Worm (Caenorhabditis elegans): ENCODE measurements around the gene R02F11.1.

The R02F11.1 gene

DNA sequence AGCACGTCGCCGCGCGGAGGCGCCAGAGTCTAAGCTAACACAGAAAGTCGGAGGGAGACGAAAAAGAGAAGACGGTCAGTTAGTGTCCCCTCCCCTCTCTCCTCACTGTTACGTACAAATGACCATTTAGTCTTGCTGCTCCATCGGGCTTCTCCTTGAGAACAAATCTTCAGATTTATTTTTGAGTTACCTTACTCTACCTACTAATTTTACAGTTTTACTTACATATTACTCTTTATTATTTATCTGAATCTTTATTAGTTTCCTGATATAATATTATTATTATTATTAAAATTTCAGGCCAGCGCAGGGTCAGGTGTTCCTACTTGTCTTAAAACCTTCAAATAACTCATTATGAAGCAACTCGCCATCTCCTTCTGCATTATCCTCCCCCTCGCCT lies at the start of gene R02F11.1:
Gene R02F11.1 (plus strand): TSS at position 301 of the 400 bp plus-strand sequence.
- no peak for TF ChIP-seq mbf-1 (tag; optimal IDR thresholded peaks at IDR 0.05)
- TF ChIP-seq nhr-12 (tag; optimal IDR thresholded peaks at IDR 0.05) = no peak
- TF ChIP-seq unc-39 (tag; optimal IDR thresholded peaks at IDR 0.05) = no peak
- TF ChIP-seq elt-3 (tag; optimal IDR thresholded peaks at IDR 0.05) = no peak
- TF ChIP-seq ztf-4 (tag; optimal IDR thresholded peaks at IDR 0.05) = no peak
- TF ChIP-seq crh-2 (tag; optimal IDR thresholded peaks at IDR 0.05) = no peak

DNA sequence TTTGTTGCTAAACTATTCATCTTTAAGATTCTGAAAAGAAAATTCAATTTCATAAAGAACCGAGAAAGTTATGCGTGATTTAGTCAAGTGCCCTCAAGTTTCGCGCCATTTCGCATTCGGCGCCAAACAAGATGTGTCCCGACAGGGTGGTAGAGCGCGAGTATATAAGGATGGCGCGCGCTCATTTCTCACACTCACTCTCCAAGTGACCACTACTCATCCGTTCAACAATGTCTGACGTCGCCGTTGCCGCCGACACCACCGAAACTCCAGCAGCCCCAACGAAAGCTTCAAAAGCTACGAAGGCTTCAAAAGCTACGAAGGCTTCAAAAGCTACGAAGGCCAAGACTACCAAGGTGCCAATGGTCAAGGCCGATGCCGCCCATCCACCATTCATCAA lies 46.8 kb upstream of the R02F11.1 start, which contains the start of gene hil-4:
Gene hil-4 (plus strand): TSS at position 191 of the 400 bp plus-strand sequence.
- TF ChIP-seq mbf-1 (tag; optimal IDR thresholded peaks at IDR 0.05) = no peak
- no peak for TF ChIP-seq nhr-25 (tag; optimal IDR thresholded peaks at IDR 0.05)
- no peak for TF ChIP-seq Y55F3AM.14 (GFP tag; optimal IDR thresholded peaks at IDR 0.05)
- no peak for TF ChIP-seq alr-1 (tag; optimal IDR thresholded peaks at IDR 0.05)
- TF ChIP-seq nhr-6 (tag; optimal IDR thresholded peaks at IDR 0.05) = no peak
- no peak for TF ChIP-seq lin-39 (tag; optimal IDR thresholded peaks at IDR 0.05)
- no peak for TF ChIP-seq ceh-82 (tag; optimal IDR thresholded peaks at IDR 0.05)
- no peak for TF ChIP-seq egl-27 (tag; optimal IDR thresholded peaks at IDR 0.05)
- TF ChIP-seq R02D3.7 (tag; optimal IDR thresholded peaks at IDR 0.05) = no peak

DNA sequence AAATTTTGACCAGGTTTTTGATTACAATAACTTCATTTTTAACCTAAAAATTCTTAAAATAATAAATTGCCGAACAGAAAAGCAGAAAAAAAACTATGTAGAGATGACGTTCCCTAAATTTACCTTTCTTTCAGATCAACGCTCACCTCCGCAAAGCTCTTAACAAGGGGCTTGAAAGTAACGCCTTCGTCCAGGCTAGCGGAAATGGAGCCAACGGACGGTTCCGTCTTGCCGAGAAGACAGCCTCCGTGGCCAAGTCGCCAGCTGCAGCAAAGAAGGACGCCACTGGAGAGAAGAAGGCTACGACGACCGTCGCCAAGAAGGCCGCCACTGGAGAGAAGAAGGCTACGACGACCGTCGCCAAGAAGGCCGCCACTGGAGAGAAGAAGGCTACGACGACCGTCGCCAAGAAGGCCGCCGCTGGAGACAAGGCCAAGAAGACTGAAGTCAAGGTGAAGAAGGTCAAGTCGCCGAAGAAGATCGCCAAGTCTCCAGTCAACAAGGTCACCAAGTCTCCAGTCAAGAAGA lies 46.1 kb upstream of the R02F11.1 start:
- no peak for TF ChIP-seq unc-62 (GFP tag; optimal IDR thresholded peaks at IDR 0.05)
- peak; percentile 0 for TF ChIP-seq Y55F3AM.14 (GFP tag; optimal IDR thresholded peaks at IDR 0.05)

DNA sequence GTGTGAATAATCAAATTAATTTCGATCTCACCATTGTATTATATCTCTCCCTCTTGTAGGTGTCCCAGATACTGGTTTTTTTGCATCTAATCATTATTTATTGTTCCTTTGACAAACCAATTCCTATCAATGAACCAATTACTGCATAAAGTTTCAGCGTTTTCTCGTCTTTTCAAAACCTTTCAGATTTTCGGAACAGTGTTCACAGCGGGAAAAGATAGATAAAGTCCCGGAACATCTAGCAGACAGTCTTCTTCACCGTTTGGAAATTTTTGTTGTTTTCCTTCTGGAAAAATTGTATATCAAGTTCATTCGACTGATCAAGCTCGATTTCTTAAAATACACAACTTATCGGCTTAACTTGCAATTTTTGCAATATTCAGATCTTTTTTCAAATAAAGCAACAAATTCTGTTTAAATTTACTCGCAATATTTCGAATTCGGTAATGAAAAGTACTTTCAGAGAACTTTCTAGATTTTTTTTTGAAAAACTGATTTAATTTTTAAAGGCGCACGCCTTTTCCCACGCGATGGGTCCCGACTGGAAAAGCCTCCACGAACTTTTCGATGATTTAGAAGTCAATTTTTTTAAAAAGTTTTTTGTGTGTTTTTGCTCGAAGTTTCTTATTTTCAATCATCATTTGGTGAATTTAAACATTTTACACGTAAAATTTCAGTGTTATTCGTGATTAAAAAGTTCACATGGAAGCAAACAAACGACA lies 45.4 kb upstream of the R02F11.1 start, which contains the start of gene pgl-3:
Gene pgl-3 (plus strand): TSS at position 672 of the 722 bp plus-strand sequence.
- TF ChIP-seq Y55F3AM.14 (GFP tag; optimal IDR thresholded peaks at IDR 0.05) (no peak), nhr-77 (tag; optimal IDR thresholded peaks at IDR 0.05) (no peak), nhr-25 (tag; optimal IDR thresholded peaks at IDR 0.05) (no peak), nhr-237 (tag; optimal IDR thresholded peaks at IDR 0.05) (no peak), nhr-21 (tag; optimal IDR thresholded peaks at IDR 0.05) (no peak), mbf-1 (tag; optimal IDR thresholded peaks at IDR 0.05) (no peak), fos-1 (tag; optimal IDR thresholded peaks at IDR 0.05) (no peak), ama-1 (optimal IDR thresholded peaks at IDR 0.05) (no peak), nhr-11 (tag; optimal IDR thresholded peaks at IDR 0.05) (no peak), ztf-1 (GFP tag; conservative IDR thresholded peaks at IDR 0.05) (no peak), skn-1 (tag; optimal IDR thresholded peaks at IDR 0.05) (no peak), crh-2 (tag; optimal IDR thresholded peaks at IDR 0.05) (no peak)

DNA sequence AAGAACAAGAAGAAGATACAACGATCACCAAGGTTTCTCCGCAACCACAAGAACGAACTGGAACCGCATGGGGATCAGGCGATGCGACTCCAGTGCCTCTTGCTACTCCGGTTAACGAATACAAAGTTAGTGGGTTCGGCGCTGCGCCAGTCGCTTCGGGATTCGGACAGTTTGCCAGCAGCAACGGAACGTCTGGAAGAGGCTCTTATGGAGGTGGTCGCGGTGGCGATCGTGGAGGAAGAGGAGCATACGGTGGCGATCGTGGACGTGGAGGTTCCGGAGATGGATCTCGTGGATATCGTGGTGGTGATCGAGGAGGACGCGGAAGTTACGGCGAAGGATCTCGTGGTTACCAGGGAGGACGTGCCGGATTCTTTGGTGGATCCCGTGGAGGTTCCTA lies 42.9 kb upstream of the R02F11.1 start:
- TF ChIP-seq unc-39 (tag; optimal IDR thresholded peaks at IDR 0.05) = no peak
- no peak for TF ChIP-seq nhr-12 (tag; optimal IDR thresholded peaks at IDR 0.05)
- TF ChIP-seq nhr-77 (tag; optimal IDR thresholded peaks at IDR 0.05) = no peak
- no peak for TF ChIP-seq crh-2 (tag; optimal IDR thresholded peaks at IDR 0.05)
- TF ChIP-seq Y55F3AM.14 (GFP tag; optimal IDR thresholded peaks at IDR 0.05) = no peak

DNA sequence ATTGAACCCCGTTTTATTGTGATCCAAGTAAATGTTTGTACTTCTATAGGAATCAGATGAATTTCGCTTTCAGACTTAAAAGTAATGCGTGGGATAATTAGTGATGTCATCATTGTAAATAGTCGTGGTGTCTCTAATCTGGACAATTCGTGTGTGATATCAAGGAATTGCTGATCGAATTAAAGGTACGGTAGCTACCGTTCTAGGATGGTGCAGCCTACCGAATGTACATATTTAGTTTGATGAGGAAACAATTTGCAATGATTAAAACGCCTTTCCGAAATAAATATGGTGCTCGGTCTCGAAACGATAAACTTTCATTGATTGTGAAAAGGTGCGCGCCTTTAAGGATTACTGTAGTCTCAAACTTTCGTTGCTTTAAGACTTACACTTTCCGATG lies 42.4 kb upstream of the R02F11.1 start:
- no peak for TF ChIP-seq nhr-11 (tag; optimal IDR thresholded peaks at IDR 0.05)
- TF ChIP-seq egl-27 (tag; optimal IDR thresholded peaks at IDR 0.05) = no peak
- no peak for TF ChIP-seq lsy-2 (tag; optimal IDR thresholded peaks at IDR 0.05)
- no peak for TF ChIP-seq nhr-23 (tag; optimal IDR thresholded peaks at IDR 0.05)
- no peak for TF ChIP-seq R02D3.7 (tag; optimal IDR thresholded peaks at IDR 0.05)
- no peak for TF ChIP-seq nhr-10 (tag; optimal IDR thresholded peaks at IDR 0.05)
- TF ChIP-seq lin-39 (tag; optimal IDR thresholded peaks at IDR 0.05) = no peak
- no peak for TF ChIP-seq unc-55 (GFP tag; optimal IDR thresholded peaks at IDR 0.05)
- TF ChIP-seq ZK546.5 (tag; optimal IDR thresholded peaks at IDR 0.05) = no peak
- no peak for TF ChIP-seq peb-1 (tag; optimal IDR thresholded peaks at IDR 0.05)
- TF ChIP-seq snpc-4 (tag; optimal IDR thresholded peaks at IDR 0.05) = no peak
- no peak for TF ChIP-seq Y55F3AM.14 (GFP tag; optimal IDR thresholded peaks at IDR 0.05)
- no peak for TF ChIP-seq ztf-11 (tag; optimal IDR thresholded peaks at IDR 0.05)
- no peak for TF ChIP-seq ceh-82 (tag; optimal IDR thresholded peaks at IDR 0.05)
- TF ChIP-seq ceh-16 (tag; optimal IDR thresholded peaks at IDR 0.05) = no peak
- TF ChIP-seq blmp-1 (tag; optimal IDR thresholded peaks at IDR 0.05; ENCODE audit: insufficient read depth) = no peak
- TF ChIP-seq ztf-1 (GFP tag; conservative IDR thresholded peaks at IDR 0.05) = no peak
- TF ChIP-seq fos-1 (tag; optimal IDR thresholded peaks at IDR 0.05) = no peak
- no peak for TF ChIP-seq gmeb-1 (tag; optimal IDR thresholded peaks at IDR 0.05)

All from whole organism, L2 larva.